Fruit fly (Drosophila melanogaster) whole organism, wandering third instar larva: ENCODE measurements around the gene cni.

ENCODE experiments used
- CG32264 ChIP-seq: fragments of 200-800 bp; sonication (Bioruptor generic); optimal IDR thresholded peaks from 2 replicates; lab custom pipeline; 2016; ENCODE audit warnings: missing biosample characterization, missing genetic modification characterization
- CG9705 ChIP-seq: fragments of 200-800 bp; sonication (Bioruptor generic); optimal IDR thresholded peaks from 2 replicates; lab custom pipeline; 2018; ENCODE audit warnings: missing biosample characterization, mild to moderate bottlenecking, missing genetic modification characterization
- CrebA ChIP-seq: fragments of 200-800 bp; sonication (Bioruptor generic); optimal IDR thresholded peaks from 2 replicates; lab custom pipeline; 2016; ENCODE audit warnings: missing biosample characterization, mild to moderate bottlenecking, missing genetic modification characterization, borderline replicate concordance
- Dfd ChIP-seq: fragments of >200 bp; optimal IDR thresholded peaks from 2 replicates; lab custom pipeline; 2017; ENCODE audit warnings: missing biosample characterization, missing genetic modification characterization
- Dif ChIP-seq: fragments of 200-275, 200-300 bp; sonication (Bioruptor generic); optimal IDR thresholded peaks from 2 replicates; lab custom pipeline; 2018; ENCODE audit warnings: missing biosample characterization, missing genetic modification characterization; ENCODE audit not compliant: partially characterized antibody
- GATAd ChIP-seq: sonication (Bioruptor generic); optimal IDR thresholded peaks from 2 replicates; lab custom pipeline; 2016; ENCODE audit warnings: missing biosample characterization, missing genetic modification characterization
- HLH106 ChIP-seq: fragments of 200-800 bp; optimal IDR thresholded peaks from 3 replicates; lab custom pipeline; 2019; ENCODE audit warnings: missing biosample characterization, mild to moderate bottlenecking, missing genetic modification characterization, moderate library complexity
- Hnf4 ChIP-seq: fragments of 200-800 bp; sonication (Bioruptor generic); optimal IDR thresholded peaks from 2 replicates; lab custom pipeline; 2016; ENCODE audit warnings: missing biosample characterization, mild to moderate bottlenecking, missing genetic modification characterization
- Hr78 ChIP-seq: fragments of >200 bp; optimal IDR thresholded peaks from 2 replicates; lab custom pipeline; 2017; ENCODE audit warnings: missing biosample characterization, missing genetic modification characterization
- Hr83 ChIP-seq: fragments of 200-300 bp; sonication (Bioruptor generic); optimal IDR thresholded peaks from 2 replicates; lab custom pipeline; 2016; ENCODE audit warnings: missing biosample characterization, mild to moderate bottlenecking, missing genetic modification characterization, moderate library complexity; ENCODE audit not compliant: poor library complexity, severe bottlenecking
- Myc ChIP-seq: fragments of >200 bp; optimal IDR thresholded peaks from 2 replicates; lab custom pipeline; 2017
- N ChIP-seq: fragments of >200 bp; optimal IDR thresholded peaks from 2 replicates; lab custom pipeline; 2018; ENCODE audit warnings: missing biosample characterization, missing external identifiers, missing genetic modification characterization
- OdsH ChIP-seq: fragments of 200-800 bp; sonication (Bioruptor generic); optimal IDR thresholded peaks from 2 replicates; lab custom pipeline; 2016; ENCODE audit warnings: missing biosample characterization, mild to moderate bottlenecking, missing genetic modification characterization
- Rel ChIP-seq, 2 experiments: fragments of 200-800 bp; sonication (Bioruptor generic) in 1 of 2; optimal IDR thresholded peaks; 2 replicates in 1 of 2; 3 replicates in 1 of 2; lab custom pipeline; 2016 to 2019; ENCODE audit warnings: mild to moderate bottlenecking in 2 of 2, missing biosample characterization in 2 of 2, missing genetic modification characterization in 2 of 2, moderate library complexity in 1 of 2
- Sp1 ChIP-seq: fragments of 200-800 bp; sonication (Bioruptor generic); optimal IDR thresholded peaks from 3 replicates; lab custom pipeline; 2019; ENCODE audit warnings: missing biosample characterization, mild to moderate bottlenecking, missing genetic modification characterization, moderate library complexity
- Vsx2 ChIP-seq: fragments of 200-300, 225-300 bp; sonication (Bioruptor generic); optimal IDR thresholded peaks from 2 replicates; lab custom pipeline; 2018; ENCODE audit warnings: missing biosample characterization, missing genetic modification characterization; ENCODE audit not compliant: partially characterized antibody
- br ChIP-seq: fragments of 200-800 bp; sonication (Bioruptor generic); optimal IDR thresholded peaks from 2 replicates; lab custom pipeline; 2016; ENCODE audit warnings: missing biosample characterization, missing genetic modification characterization
- brk ChIP-seq: fragments of 200-800 bp; sonication (Bioruptor generic); optimal IDR thresholded peaks from 2 replicates; lab custom pipeline; 2016; ENCODE audit warnings: missing biosample characterization, mild to moderate bottlenecking, missing genetic modification characterization
- dl ChIP-seq, 2 experiments: fragments of 175-275, 200-275 bp in 1 of 2; fragments of 200-275 bp in 1 of 2; sonication (Bioruptor generic); optimal IDR thresholded peaks; lab custom pipeline; 2018; ENCODE audit warnings: mild to moderate bottlenecking in 2 of 2, missing biosample characterization in 2 of 2, missing genetic modification characterization in 2 of 2, moderate library complexity in 2 of 2; ENCODE audit not compliant: partially characterized antibody in 2 of 2, insufficient read depth in 1 of 2
- dmrt93B ChIP-seq: fragments of 200-800 bp; sonication (Bioruptor generic); optimal IDR thresholded peaks from 2 replicates; lab custom pipeline; 2018; ENCODE audit warnings: missing biosample characterization, mild to moderate bottlenecking, missing genetic modification characterization
- dsf ChIP-seq: sonication (Bioruptor generic); optimal IDR thresholded peaks from 2 replicates; lab custom pipeline; 2016; ENCODE audit warnings: missing biosample characterization, missing genetic modification characterization, borderline replicate concordance
- ey ChIP-seq: fragments of 200-800 bp; sonication (Bioruptor generic); optimal IDR thresholded peaks from 2 replicates; lab custom pipeline; 2016; ENCODE audit warnings: missing biosample characterization, missing genetic modification characterization
- foxo ChIP-seq, 2 experiments: fragments of 200-800 bp; sonication (Bioruptor generic); optimal IDR thresholded peaks; 2 replicates in 1 of 2; 3 replicates in 1 of 2; lab custom pipeline; 2016 to 2017; ENCODE audit warnings: missing biosample characterization in 2 of 2, missing genetic modification characterization in 2 of 2
- fru ChIP-seq: fragments of 200-800 bp; sonication (Bioruptor generic); optimal IDR thresholded peaks from 3 replicates; lab custom pipeline; 2016; ENCODE audit warnings: missing biosample characterization, mild to moderate bottlenecking, missing genetic modification characterization
- h ChIP-seq: fragments of 200-800 bp; sonication (Bioruptor generic); optimal IDR thresholded peaks from 3 replicates; lab custom pipeline; 2016; ENCODE audit warnings: missing biosample characterization, mild to moderate bottlenecking, missing genetic modification characterization
- pan ChIP-seq: fragments of >200 bp; optimal IDR thresholded peaks from 2 replicates; lab custom pipeline; 2017
- psq ChIP-seq: fragments of 200-800 bp; sonication (Bioruptor generic); optimal IDR thresholded peaks from 3 replicates; lab custom pipeline; 2017; ENCODE audit warnings: missing biosample characterization, mild to moderate bottlenecking, missing genetic modification characterization, moderate library complexity
- rgr ChIP-seq: fragments of 200-800 bp; sonication (Bioruptor generic); optimal IDR thresholded peaks from 3 replicates; lab custom pipeline; 2016; ENCODE audit warnings: missing biosample characterization, mild to moderate bottlenecking, missing genetic modification characterization
- sage ChIP-seq: fragments of 200-800 bp; sonication (Bioruptor generic); optimal IDR thresholded peaks from 2 replicates; lab custom pipeline; 2016; ENCODE audit warnings: missing biosample characterization, mild to moderate bottlenecking, missing genetic modification characterization
- tai ChIP-seq: sonication (Bioruptor generic); optimal IDR thresholded peaks from 2 replicates; lab custom pipeline; 2016; ENCODE audit warnings: missing biosample characterization, missing genetic modification characterization
- usp ChIP-seq: fragments of >200 bp; optimal IDR thresholded peaks from 2 replicates; lab custom pipeline; 2017; ENCODE audit warnings: missing biosample characterization, missing genetic modification characterization
- woc ChIP-seq: sonication (Bioruptor generic); optimal IDR thresholded peaks from 2 replicates; lab custom pipeline; 2016; ENCODE audit warnings: missing biosample characterization, mild to moderate bottlenecking, missing genetic modification characterization

Gene cni

dm6 chr2L:16269232-16270134 is 41.0 kb downstream of the cni start:
- TF ChIP-seq OdsH (GFP tag; lab: Kevin White, UChicago), result peak; percentile 78
- TF ChIP-seq foxo (GFP tag; optimal IDR thresholded peaks at IDR 0.05; lab: Kevin White, UChicago), result peak in 1 of 2 experiments; percentile 44
- TF ChIP-seq Dfd (GFP tag; lab: Kevin White, UChicago), result no peak
- peak; percentile 70 for TF ChIP-seq CG32264 (GFP tag; lab: Kevin White, UChicago)
- peak; percentile 89 for TF ChIP-seq br
- peak; percentile 87 for TF ChIP-seq h (GFP tag; lab: Kevin White, UChicago)
- TF ChIP-seq brk (GFP tag; lab: Kevin White, UChicago), result peak; percentile 70
- TF ChIP-seq CG9705 (GFP tag; lab: Kevin White, UChicago), result peak; percentile 74
- peak; percentile 89 for TF ChIP-seq rgr (GFP tag; lab: Kevin White, UChicago)
- TF ChIP-seq usp (GFP tag; lab: Kevin White, UChicago), result no peak
- TF ChIP-seq Hnf4, result peak; percentile 41
- peak; percentile 85 for TF ChIP-seq Myc
- no peak for TF ChIP-seq dsf (GFP tag; lab: Kevin White, UChicago)
- TF ChIP-seq dl (GFP tag; optimal IDR thresholded peaks at IDR 0.05; lab: Kevin White, UChicago; ENCODE audit: insufficient read depth in 1 of 2, partially characterized antibody in 2 of 2), result peak; percentile 77 to 91
- TF ChIP-seq CrebA (GFP tag; lab: Kevin White, UChicago), result no peak
- peak; percentile 76 for TF ChIP-seq sage (GFP tag; lab: Kevin White, UChicago)
- no peak for TF ChIP-seq tai
- TF ChIP-seq dmrt93B (GFP tag; lab: Kevin White, UChicago), result peak; percentile 59
- TF ChIP-seq Sp1 (GFP tag; lab: Kevin White, UChicago), result peak; percentile 89
- peak; percentile 78 for TF ChIP-seq Hr83
- no peak for TF ChIP-seq Hr78 (GFP tag; lab: Kevin White, UChicago)
- TF ChIP-seq fru (GFP tag; lab: Kevin White, UChicago), result peak; percentile 65
- TF ChIP-seq ey (GFP tag; lab: Kevin White, UChicago), result peak; percentile 26
- peak; percentile 23 for TF ChIP-seq Rel (GFP tag; optimal IDR thresholded peaks at IDR 0.05; lab: Kevin White, UChicago)
- TF ChIP-seq Rel (tag; optimal IDR thresholded peaks at IDR 0.05; lab: Kevin White, UChicago), result peak; percentile 76
- peak; percentile 62 for TF ChIP-seq HLH106 (tag; lab: Kevin White, UChicago)
- peak; percentile 63 for TF ChIP-seq psq (GFP tag; lab: Kevin White, UChicago)
- TF ChIP-seq woc (GFP tag; lab: Kevin White, UChicago), result peak; percentile 9
- peak; percentile 79 for TF ChIP-seq Vsx2
- peak; percentile 92 for TF ChIP-seq Dif (GFP tag; lab: Kevin White, UChicago)

DNA sequence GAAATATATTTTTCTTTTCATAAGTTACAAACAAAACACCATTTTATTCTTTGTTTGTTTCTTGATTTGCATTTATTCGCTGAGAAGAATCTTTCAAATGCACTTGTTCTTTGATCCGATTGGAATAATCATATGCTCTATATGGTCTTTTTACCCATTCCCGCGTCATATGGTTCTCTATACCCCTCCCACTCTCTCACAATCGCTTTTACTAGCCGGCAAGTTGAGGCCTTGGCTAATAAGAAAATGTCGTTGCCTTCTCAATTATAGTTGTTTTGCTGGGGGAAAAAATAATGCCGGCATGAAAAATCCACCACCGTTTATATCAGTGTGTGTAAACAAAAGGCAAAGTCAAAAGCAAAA is 41.7 kb downstream of the cni start:
- no peak for TF ChIP-seq Hr83
- TF ChIP-seq pan (lab: Kevin White, UChicago), result no peak
- no peak for TF ChIP-seq CG32264 (GFP tag; lab: Kevin White, UChicago)
- no peak for TF ChIP-seq N
- no peak for TF ChIP-seq brk (GFP tag; lab: Kevin White, UChicago)
- no peak for TF ChIP-seq h (GFP tag; lab: Kevin White, UChicago)

dm6 chr2L:16268107-16268539 is 42.4 kb downstream of the cni start:
- TF ChIP-seq GATAd (GFP tag; lab: Kevin White, UChicago) (no peak), CG9705 (GFP tag; lab: Kevin White, UChicago) (no peak), HLH106 (tag; lab: Kevin White, UChicago) (no peak), brk (GFP tag; lab: Kevin White, UChicago) (no peak), h (GFP tag; lab: Kevin White, UChicago) (no peak), br (no peak), Rel (GFP tag; optimal IDR thresholded peaks at IDR 0.05; lab: Kevin White, UChicago) (no peak), Rel (tag; optimal IDR thresholded peaks at IDR 0.05; lab: Kevin White, UChicago) (peak; percentile 53), Hnf4 (no peak), Hr83 (no peak), Vsx2 (peak; percentile 44), pan (lab: Kevin White, UChicago) (no peak), sage (GFP tag; lab: Kevin White, UChicago) (no peak), CrebA (GFP tag; lab: Kevin White, UChicago) (no peak), fru (GFP tag; lab: Kevin White, UChicago) (peak; percentile 86), ey (GFP tag; lab: Kevin White, UChicago) (no peak), Dfd (GFP tag; lab: Kevin White, UChicago) (no peak), Dif (GFP tag; lab: Kevin White, UChicago) (peak; percentile 77), dmrt93B (GFP tag; lab: Kevin White, UChicago) (no peak), psq (GFP tag; lab: Kevin White, UChicago) (no peak), dl (GFP tag; optimal IDR thresholded peaks at IDR 0.05; lab: Kevin White, UChicago; ENCODE audit: insufficient read depth in 1 of 2, partially characterized antibody in 2 of 2) (peak; percentile 67 to 71)
